Fruit fly (Drosophila melanogaster) whole organism, embryonic: ENCODE measurements around the gene btz.

Experiments used
- BEAF-32 ChIP-seq: fragments of 200-800 bp; sonication (Bioruptor generic); optimal IDR thresholded peaks from 3 replicates; lab custom pipeline; 2017; ENCODE audit warnings: missing biosample characterization, missing genetic modification characterization, mild to moderate bottlenecking, moderate library complexity, missing genetic modification reagents
- CG10209 ChIP-seq: fragments of 200-800 bp; sonication (Bioruptor generic); optimal IDR thresholded peaks from 3 replicates; lab custom pipeline; 2017; ENCODE audit warnings: missing biosample characterization, mild to moderate bottlenecking, missing genetic modification characterization, missing genetic modification reagents
- CG12104 ChIP-seq: fragments of 200-800 bp; sonication (Bioruptor generic); optimal IDR thresholded peaks from 3 replicates; lab custom pipeline; 2016; ENCODE audit warnings: missing biosample characterization, missing genetic modification characterization
- CG14710 ChIP-seq: fragments of 200-800 bp; sonication (Bioruptor generic); optimal IDR thresholded peaks from 3 replicates; lab custom pipeline; 2019; ENCODE audit warnings: missing biosample characterization, mild to moderate bottlenecking, missing genetic modification characterization, moderate library complexity
- CG14860 ChIP-seq: fragments of 200-800 bp; sonication (Bioruptor generic); IDR thresholded peaks from 3 replicates; pipeline ENCODE4 v1.3.6; 2022; ENCODE audit warnings: missing biosample characterization, missing genetic modification characterization; ENCODE audit not compliant: partially characterized antibody
- CG15514 ChIP-seq: fragments of 200-800 bp; sonication (Bioruptor generic); optimal IDR thresholded peaks from 3 replicates; lab custom pipeline; 2017; ENCODE audit warnings: missing biosample characterization, missing genetic modification characterization, mild to moderate bottlenecking, moderate library complexity, missing genetic modification reagents
- CG1603 ChIP-seq: fragments of 200-800 bp; sonication (Bioruptor generic); optimal IDR thresholded peaks from 2 replicates; lab custom pipeline; 2019; ENCODE audit warnings: missing biosample characterization, mild to moderate bottlenecking, missing genetic modification characterization, moderate library complexity
- CG18599 ChIP-seq: fragments of 200-800 bp; sonication (Bioruptor generic); optimal IDR thresholded peaks from 3 replicates; lab custom pipeline; 2017; ENCODE audit warnings: missing biosample characterization, missing genetic modification characterization, mild to moderate bottlenecking, moderate library complexity, missing genetic modification reagents
- CG2199 ChIP-seq: fragments of 200-800 bp; sonication (Bioruptor generic); IDR thresholded peaks from 3 replicates; pipeline ENCODE4 v1.3.6; 2022; ENCODE audit warnings: missing biosample characterization, missing genetic modification characterization
- CG33557 ChIP-seq: fragments of 200-800 bp; sonication (Bioruptor generic); optimal IDR thresholded peaks from 2 replicates; lab custom pipeline; 2019; ENCODE audit warnings: missing biosample characterization, mild to moderate bottlenecking, missing genetic modification characterization, moderate library complexity
- CG42726 ChIP-seq: fragments of 200-800 bp; sonication (Bioruptor generic); IDR thresholded peaks from 2 replicates; pipeline ENCODE4 v1.3.6; 2022; ENCODE audit warnings: missing biosample characterization, missing genetic modification characterization; ENCODE audit not compliant: partially characterized antibody
- CG4617 ChIP-seq: fragments of 200-800 bp; sonication (Bioruptor generic); optimal IDR thresholded peaks from 3 replicates; lab custom pipeline; 2016; ENCODE audit warnings: missing biosample characterization, missing genetic modification characterization, borderline replicate concordance
- CG4730 ChIP-seq: fragments of 200-800 bp; sonication (Bioruptor generic); IDR thresholded peaks from 2 replicates; pipeline ENCODE4 v1.3.6; 2022; ENCODE audit warnings: missing biosample characterization, missing genetic modification characterization
- CG4854 ChIP-seq: fragments of 200-800 bp; sonication (Bioruptor generic); optimal IDR thresholded peaks from 2 replicates; lab custom pipeline; 2016; ENCODE audit warnings: missing biosample characterization, missing genetic modification characterization, inconsistent platforms
- CG5953 ChIP-seq: fragments of 200-800 bp; sonication (Bioruptor generic); IDR thresholded peaks from 2 replicates; pipeline ENCODE4 v1.3.6; 2022; ENCODE audit warnings: missing biosample characterization, missing genetic modification characterization
- CG8388 ChIP-seq: fragments of 200-800 bp; sonication (Bioruptor generic); optimal IDR thresholded peaks from 2 replicates; lab custom pipeline; 2019; ENCODE audit warnings: missing biosample characterization, mild to moderate bottlenecking, missing genetic modification characterization, moderate library complexity
- CG8478 ChIP-seq: fragments of >200 bp; optimal IDR thresholded peaks from 2 replicates; lab custom pipeline; 2018
- CG8924 ChIP-seq: fragments of 200-800 bp; optimal IDR thresholded peaks from 3 replicates; lab custom pipeline; 2019; ENCODE audit warnings: missing biosample characterization, mild to moderate bottlenecking, missing genetic modification characterization, moderate library complexity
- CG9797 ChIP-seq: fragments of 200-800 bp; sonication (Bioruptor generic); optimal IDR thresholded peaks from 3 replicates; lab custom pipeline; 2018; ENCODE audit warnings: missing biosample characterization, mild to moderate bottlenecking, missing genetic modification characterization
- CG9876 ChIP-seq: fragments of 200-800 bp; sonication (Bioruptor generic); optimal IDR thresholded peaks from 2 replicates; lab custom pipeline; 2016; ENCODE audit warnings: missing biosample characterization, missing genetic modification characterization
- D ChIP-seq, 2 experiments: fragments of 200-800 bp in 1 of 2; fragments of >200 bp in 1 of 2; sonication (Bioruptor generic) in 1 of 2; optimal IDR thresholded peaks; 2 replicates in 1 of 2; 3 replicates in 1 of 2; lab custom pipeline; 2017; ENCODE audit warnings: mild to moderate bottlenecking in 1 of 2, missing biosample characterization in 1 of 2, missing genetic modification characterization in 1 of 2, missing genetic modification reagents in 1 of 2
- Dll ChIP-seq: fragments of 200-800 bp; sonication (Bioruptor generic); IDR thresholded peaks from 4 replicates; pipeline ENCODE4 v1.3.6; 2022; ENCODE audit warnings: missing biosample characterization, missing genetic modification characterization; ENCODE audit not compliant: partially characterized antibody
- Dp ChIP-seq: fragments of 200-800 bp; sonication (Bioruptor generic); optimal IDR thresholded peaks from 2 replicates; lab custom pipeline; 2018; ENCODE audit warnings: missing biosample characterization, mild to moderate bottlenecking, missing genetic modification characterization, moderate library complexity
- Drgx ChIP-seq: fragments of 200-800 bp; sonication (Bioruptor generic); IDR thresholded peaks from 2 replicates; pipeline ENCODE4 v1.3.6; 2022; ENCODE audit warnings: missing biosample characterization, missing genetic modification characterization
- E2f2 ChIP-seq: fragments of 200-800 bp; sonication (Bioruptor generic); IDR thresholded peaks from 2 replicates; pipeline ENCODE4 v1.3.6; 2022; ENCODE audit warnings: missing biosample characterization, missing genetic modification characterization
- Fer1 ChIP-seq: fragments of 200-800 bp; sonication (Bioruptor generic); optimal IDR thresholded peaks from 2 replicates; lab custom pipeline; 2017; ENCODE audit warnings: missing biosample characterization, mild to moderate bottlenecking, missing genetic modification characterization
- MBD-R2 ChIP-seq: fragments of 200-800 bp; sonication (Bioruptor generic); IDR thresholded peaks from 2 replicates; pipeline ENCODE4 v1.3.6; 2022; ENCODE audit warnings: missing biosample characterization, missing genetic modification characterization
- MESR4 ChIP-seq: fragments of 200-800 bp; sonication (Bioruptor generic); optimal IDR thresholded peaks from 2 replicates; lab custom pipeline; 2018; ENCODE audit warnings: missing biosample characterization, mild to moderate bottlenecking, missing genetic modification characterization, moderate library complexity
- Oli ChIP-seq: fragments of 200-800 bp; sonication (Bioruptor generic); optimal IDR thresholded peaks from 2 replicates; lab custom pipeline; 2018; ENCODE audit warnings: missing biosample characterization, mild to moderate bottlenecking, missing genetic modification characterization, moderate library complexity
- Rfx ChIP-seq: fragments of 200-800 bp; sonication (Bioruptor generic); IDR thresholded peaks from 2 replicates; pipeline ENCODE4 v1.3.6; 2022; ENCODE audit warnings: missing biosample characterization, missing genetic modification characterization
- Scr ChIP-seq: fragments of 200-800 bp; sonication (Bioruptor generic); IDR thresholded peaks from 2 replicates; pipeline ENCODE4 v1.3.6; 2022; ENCODE audit warnings: missing biosample characterization, missing genetic modification characterization; ENCODE audit not compliant: partially characterized antibody
- Sin3A ChIP-seq: fragments of >200 bp; optimal IDR thresholded peaks from 2 replicates; lab custom pipeline; 2018
- Vsx1 ChIP-seq: fragments of 200-800 bp; sonication (Bioruptor generic); optimal IDR thresholded peaks from 2 replicates; lab custom pipeline; 2017; ENCODE audit warnings: missing biosample characterization, mild to moderate bottlenecking, missing genetic modification characterization, missing genetic modification reagents
- Xbp1 ChIP-seq: fragments of 200-800 bp; sonication (Bioruptor generic); optimal IDR thresholded peaks from 3 replicates; lab custom pipeline; 2016; ENCODE audit warnings: missing biosample characterization, mild to moderate bottlenecking, missing genetic modification characterization
- YL-1 ChIP-seq: fragments of 200-800 bp; sonication (Bioruptor generic); optimal IDR thresholded peaks from 3 replicates; lab custom pipeline; 2017; ENCODE audit warnings: missing biosample characterization, mild to moderate bottlenecking, missing genetic modification characterization
- ac ChIP-seq: fragments of 200-800 bp; sonication (Bioruptor generic); optimal IDR thresholded peaks from 3 replicates; lab custom pipeline; 2017; ENCODE audit warnings: missing biosample characterization, mild to moderate bottlenecking, missing genetic modification characterization
- amos ChIP-seq: fragments of 200-800 bp; sonication (Bioruptor generic); IDR thresholded peaks from 2 replicates; pipeline ENCODE4 v1.3.6; 2022; ENCODE audit warnings: missing biosample characterization, missing genetic modification characterization; ENCODE audit not compliant: partially characterized antibody
- chif ChIP-seq, 2 experiments: fragments of 200-800 bp; sonication (Bioruptor generic); optimal IDR thresholded peaks; 3 replicates each; lab custom pipeline; 2016; ENCODE audit warnings: missing biosample characterization in 2 of 2, missing genetic modification characterization in 2 of 2
- disco-r ChIP-seq: fragments of 200-800 bp; sonication (Bioruptor generic); optimal IDR thresholded peaks from 2 replicates; lab custom pipeline; 2016; ENCODE audit warnings: missing biosample characterization, missing genetic modification characterization
- eve ChIP-seq, 2 experiments: fragments of >200 bp; optimal IDR thresholded peaks; 2 replicates each; lab custom pipeline; 2017; ENCODE audit warnings: missing biosample characterization in 2 of 2, missing genetic modification characterization in 2 of 2
- ewg ChIP-seq: fragments of 200-800 bp; sonication (Bioruptor generic); optimal IDR thresholded peaks from 3 replicates; lab custom pipeline; 2017; ENCODE audit warnings: mild to moderate bottlenecking, missing biosample characterization, missing genetic modification reagents, missing genetic modification characterization
- ind ChIP-seq: fragments of 200-800 bp; sonication (Bioruptor generic); optimal IDR thresholded peaks from 3 replicates; lab custom pipeline; 2016; ENCODE audit warnings: missing biosample characterization, missing genetic modification characterization
- phol ChIP-seq: fragments of 200-800 bp; sonication (Bioruptor generic); optimal IDR thresholded peaks from 3 replicates; lab custom pipeline; 2018; ENCODE audit warnings: missing biosample characterization, mild to moderate bottlenecking, missing genetic modification characterization, moderate library complexity
- rib ChIP-seq: fragments of 200-800 bp; sonication (Bioruptor generic); IDR thresholded peaks from 2 replicates; pipeline ENCODE4 v1.3.6; 2022; ENCODE audit warnings: missing biosample characterization, missing genetic modification characterization
- ro ChIP-seq: fragments of 200-800 bp; sonication (Bioruptor generic); IDR thresholded peaks from 2 replicates; pipeline ENCODE4 v1.3.6; 2022; ENCODE audit warnings: missing biosample characterization, missing genetic modification characterization
- sim ChIP-seq: fragments of 200-800 bp; sonication (Bioruptor generic); IDR thresholded peaks from 2 replicates; pipeline ENCODE4 v1.3.6; 2022; ENCODE audit warnings: missing biosample characterization, missing genetic modification characterization
- trem ChIP-seq: fragments of 200-800 bp; optimal IDR thresholded peaks from 3 replicates; lab custom pipeline; 2019; ENCODE audit warnings: missing biosample characterization, mild to moderate bottlenecking, missing genetic modification characterization, moderate library complexity
- unc-4 ChIP-seq: fragments of 200-800 bp; sonication (Bioruptor generic); IDR thresholded peaks from 2 replicates; pipeline ENCODE4 v1.3.6; 2022; ENCODE audit warnings: missing biosample characterization, missing genetic modification characterization; ENCODE audit not compliant: partially characterized antibody
- zen2 ChIP-seq: fragments of 200-800 bp; sonication (Bioruptor generic); IDR thresholded peaks from 3 replicates; pipeline ENCODE4 v1.3.6; 2022; ENCODE audit warnings: missing biosample characterization, missing genetic modification characterization; ENCODE audit not compliant: partially characterized antibody

btz gene

DNA sequence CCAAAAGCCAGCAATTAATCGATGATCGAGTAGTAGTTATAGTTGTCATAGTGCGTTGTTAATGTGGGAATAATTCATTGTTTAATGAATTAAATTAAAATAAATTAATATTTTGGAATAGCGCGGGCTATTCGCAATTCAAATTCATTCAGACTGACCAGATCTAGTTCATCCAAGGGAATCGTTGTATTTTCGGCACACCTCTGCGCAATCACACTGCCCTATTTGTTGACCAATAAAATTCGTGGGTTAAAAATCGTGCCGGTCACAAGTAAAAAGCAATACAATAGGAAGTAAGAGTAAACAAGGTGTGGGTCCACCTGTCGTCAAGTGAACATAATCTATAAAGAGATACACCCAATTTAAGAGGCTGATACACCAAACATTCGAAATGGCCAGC lies 21.1 kb upstream of the btz start, which contains the start of gene CG12883 (continued):
- TF ChIP-seq Xbp1 (no peak), CG8388 (GFP tag; lab: Kevin White, UChicago) (no peak), rib (no peak), CG2199 (GFP tag; lab: Robert Waterston, UW) (no peak), CG12104 (GFP tag; lab: Kevin White, UChicago) (no peak), CG8924 (tag; lab: Kevin White, UChicago) (no peak), ro (GFP tag; lab: Robert Waterston, UW) (no peak), phol (no peak), Rfx (no peak), D (optimal IDR thresholded peaks at IDR 0.05; lab: Kevin White, UChicago) (no peak), D (GFP tag; optimal IDR thresholded peaks at IDR 0.05; lab: Kevin White, UChicago) (no peak), CG33557 (GFP tag; lab: Kevin White, UChicago) (no peak), ind (GFP tag; lab: Kevin White, UChicago) (no peak), Oli (tag; lab: Kevin White, UChicago) (no peak), CG14710 (tag; lab: Kevin White, UChicago) (no peak), Fer1 (no peak), Dll (no peak), disco-r (GFP tag; lab: Kevin White, UChicago) (no peak), CG10209 (GFP tag; lab: Kevin White, UChicago) (no peak), Scr (GFP tag; lab: Robert Waterston, UW) (no peak), zen2 (no peak), Dp (GFP tag; lab: Kevin White, UChicago) (peak; percentile 82), CG9876 (GFP tag; lab: Kevin White, UChicago) (no peak), unc-4 (GFP tag; lab: Robert Waterston, UW) (0 out of 2 replicates have a peak, but pooled peaks have one; percentile 33), ewg (no peak), CG15514 (GFP tag; lab: Kevin White, UChicago) (peak; percentile 52), CG14860 (no peak), CG42726 (no peak)

DNA sequence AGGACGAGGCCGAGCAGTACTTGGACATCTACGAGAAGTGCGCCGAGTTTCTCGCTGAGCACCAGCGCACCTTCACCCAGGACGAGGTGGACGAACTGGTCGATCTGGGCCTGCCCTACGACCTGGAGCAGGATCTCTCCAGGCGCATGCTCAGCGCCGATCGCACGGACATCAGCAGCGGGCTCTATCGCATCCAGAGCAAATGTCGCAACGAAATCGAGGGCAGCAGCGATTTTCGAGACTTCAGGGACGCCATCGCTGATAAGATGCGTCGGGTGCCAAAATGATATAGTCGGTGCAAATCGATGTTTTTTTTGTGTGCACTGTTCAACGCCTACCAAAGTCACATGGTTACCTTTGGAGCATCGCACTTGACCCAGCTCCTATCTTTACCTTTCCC lies 20.5 kb upstream of the btz start:
- peak; percentile 52 for TF ChIP-seq CG8478
- TF ChIP-seq CG18599 (GFP tag; lab: Kevin White, UChicago), result no peak
- TF ChIP-seq CG5953 (GFP tag; lab: Robert Waterston, UW), result 0 out of 2 replicates have a peak, but pooled peaks have one; percentile 27

DNA sequence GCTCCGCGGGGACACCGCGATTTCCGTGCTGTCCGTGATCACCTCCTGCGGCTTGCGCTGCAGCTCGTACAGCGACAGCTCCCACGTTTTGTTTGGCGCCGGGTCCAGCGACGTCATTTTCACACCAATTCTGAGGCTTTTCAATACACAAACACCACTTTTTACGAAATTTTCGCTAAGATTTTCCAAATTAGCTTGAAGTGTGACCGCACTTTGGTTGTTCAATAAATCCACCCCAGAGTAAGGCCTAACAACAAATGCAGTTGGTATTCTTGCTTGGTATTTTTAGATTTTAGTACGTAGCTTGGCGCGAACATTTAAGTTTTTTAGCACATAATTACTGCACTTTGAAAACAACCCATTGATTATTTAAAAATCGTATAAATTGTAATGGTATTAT lies 18.4 kb upstream of the btz start, which contains the start of gene Sce:
Sce (minus strand) TSS at position 231 of the 400 bp plus-strand sequence.
- TF ChIP-seq CG4854 (GFP tag; lab: Kevin White, UChicago) (no peak), MESR4 (GFP tag; lab: Kevin White, UChicago) (peak; percentile 91), amos (GFP tag; lab: Robert Waterston, UW) (no peak), trem (tag; lab: Kevin White, UChicago) (peak; percentile 14), YL-1 (GFP tag; lab: Kevin White, UChicago) (peak; percentile 38), sim (GFP tag; lab: Robert Waterston, UW) (no peak), BEAF-32 (GFP tag; lab: Kevin White, UChicago) (peak; percentile 3), Drgx (GFP tag; lab: Robert Waterston, UW) (no peak), Dp (GFP tag; lab: Kevin White, UChicago) (peak; percentile 92), CG4730 (GFP tag; lab: Robert Waterston, UW) (no peak), Sin3A (lab: Kevin White, UChicago) (peak; percentile 0), Vsx1 (GFP tag; lab: Kevin White, UChicago) (peak; percentile 99), chif (GFP tag; optimal IDR thresholded peaks at IDR 0.05; lab: Kevin White, UChicago) (no peak), E2f2 (peak; percentile 94), eve (GFP tag; optimal IDR thresholded peaks at IDR 0.05; lab: Kevin White, UChicago) (no peak), CG1603 (tag; lab: Kevin White, UChicago) (peak; percentile 37), MBD-R2 (GFP tag; lab: Robert Waterston, UW) (peak; percentile 63), ac (no peak), CG9797 (GFP tag; lab: Kevin White, UChicago) (peak; percentile 61), CG4617 (GFP tag; lab: Kevin White, UChicago) (peak; percentile 79), Dll (0 out of 4 replicates have a peak, but pooled peaks have one; percentile 13)
